Fruit fly (Drosophila melanogaster) whole organism, embryonic: ENCODE results near the gene GstD11.

Experiments
- Abd-B ChIP-seq: fragments of 200-800 bp; sonication (Bioruptor generic); optimal IDR thresholded peaks from 2 replicates; lab custom pipeline; 2018; ENCODE audit warnings: missing biosample characterization, mild to moderate bottlenecking, missing genetic modification characterization, moderate library complexity
- CG10147 ChIP-seq: fragments of 200-800 bp; sonication (Bioruptor generic); optimal IDR thresholded peaks from 2 replicates; lab custom pipeline; 2019; ENCODE audit warnings: missing biosample characterization, mild to moderate bottlenecking, missing genetic modification characterization, moderate library complexity
- CG14860 ChIP-seq: fragments of 200-800 bp; sonication (Bioruptor generic); IDR thresholded peaks from 3 replicates; pipeline ENCODE4 v1.3.6; 2022; ENCODE audit warnings: missing biosample characterization, missing genetic modification characterization; ENCODE audit not compliant: partially characterized antibody
- CG16813 ChIP-seq: fragments of 200-800 bp; sonication (Bioruptor generic); IDR thresholded peaks from 3 replicates; pipeline ENCODE4 v1.3.6; 2022; ENCODE audit warnings: missing biosample characterization, missing genetic modification characterization; ENCODE audit not compliant: partially characterized antibody
- CG18262 ChIP-seq: fragments of 200-800 bp; optimal IDR thresholded peaks from 3 replicates; lab custom pipeline; 2019; ENCODE audit warnings: missing biosample characterization, mild to moderate bottlenecking, missing genetic modification characterization, moderate library complexity
- CG18764 ChIP-seq: fragments of 200-800 bp; sonication (Bioruptor generic); optimal IDR thresholded peaks from 3 replicates; lab custom pipeline; 2016; ENCODE audit warnings: missing biosample characterization, missing genetic modification characterization
- CG34422 ChIP-seq: fragments of 200-800 bp; sonication (Bioruptor generic); IDR thresholded peaks from 3 replicates; pipeline ENCODE4 v1.3.6; 2022; ENCODE audit warnings: missing biosample characterization, missing genetic modification characterization
- CG4617 ChIP-seq: fragments of 200-800 bp; sonication (Bioruptor generic); optimal IDR thresholded peaks from 3 replicates; lab custom pipeline; 2016; ENCODE audit warnings: missing biosample characterization, missing genetic modification characterization, borderline replicate concordance
- CG6654 ChIP-seq: fragments of 200-800 bp; sonication (Bioruptor generic); optimal IDR thresholded peaks from 2 replicates; lab custom pipeline; 2017; ENCODE audit warnings: missing biosample characterization, mild to moderate bottlenecking, missing genetic modification characterization
- CG7963 ChIP-seq: fragments of 200-800 bp; sonication (Bioruptor generic); IDR thresholded peaks from 3 replicates; pipeline ENCODE4 v1.3.6; 2022; ENCODE audit warnings: missing biosample characterization, missing genetic modification characterization; ENCODE audit not compliant: partially characterized antibody
- CG9797 ChIP-seq: fragments of 200-800 bp; sonication (Bioruptor generic); optimal IDR thresholded peaks from 3 replicates; lab custom pipeline; 2018; ENCODE audit warnings: missing biosample characterization, mild to moderate bottlenecking, missing genetic modification characterization
- Dek ChIP-seq: fragments of 200-800 bp; sonication (Bioruptor generic); optimal IDR thresholded peaks from 3 replicates; lab custom pipeline; 2019; ENCODE audit warnings: missing biosample characterization, mild to moderate bottlenecking, missing genetic modification characterization, moderate library complexity
- Dll ChIP-seq: fragments of 200-800 bp; sonication (Bioruptor generic); IDR thresholded peaks from 4 replicates; pipeline ENCODE4 v1.3.6; 2022; ENCODE audit warnings: missing biosample characterization, missing genetic modification characterization; ENCODE audit not compliant: partially characterized antibody
- Dref ChIP-seq: fragments of 200-800 bp; sonication (Bioruptor generic); IDR thresholded peaks from 2 replicates; pipeline ENCODE4 v1.3.6; 2022; ENCODE audit warnings: missing biosample characterization, missing genetic modification characterization
- HLH4C ChIP-seq: fragments of 200-800 bp; sonication (Bioruptor generic); IDR thresholded peaks from 3 replicates; pipeline ENCODE4 v1.3.6; 2022; ENCODE audit warnings: missing biosample characterization, missing genetic modification characterization; ENCODE audit not compliant: partially characterized antibody
- Lhr ChIP-seq: fragments of 200-800 bp; sonication (Bioruptor generic); optimal IDR thresholded peaks from 3 replicates; lab custom pipeline; 2017; ENCODE audit warnings: mild to moderate bottlenecking, missing biosample characterization, missing genetic modification reagents, missing genetic modification characterization
- Lim3 ChIP-seq: fragments of 200-800 bp; sonication (Bioruptor generic); IDR thresholded peaks from 2 replicates; pipeline ENCODE4 v1.3.6; 2022; ENCODE audit warnings: missing biosample characterization, missing genetic modification characterization
- MBD-R2 ChIP-seq: fragments of 200-800 bp; sonication (Bioruptor generic); IDR thresholded peaks from 2 replicates; pipeline ENCODE4 v1.3.6; 2022; ENCODE audit warnings: missing biosample characterization, missing genetic modification characterization
- Max ChIP-seq: fragments of 200-800 bp; sonication (Bioruptor generic); optimal IDR thresholded peaks from 2 replicates; lab custom pipeline; 2016; ENCODE audit warnings: missing biosample characterization, mild to moderate bottlenecking, missing genetic modification characterization
- Med ChIP-seq: fragments of 200-800 bp; sonication (Bioruptor generic); peaks from one replicate; lab custom pipeline; 2016; ENCODE audit warnings: missing biosample characterization, missing genetic modification characterization, mild to moderate bottlenecking, inconsistent platforms, moderate library complexity
- Nf-YB ChIP-seq: fragments of 200-800 bp; sonication (Bioruptor generic); optimal IDR thresholded peaks from 3 replicates; lab custom pipeline; 2019; ENCODE audit warnings: missing biosample characterization, mild to moderate bottlenecking, missing genetic modification characterization, moderate library complexity
- NfI ChIP-seq: fragments of 200-800 bp; sonication (Bioruptor generic); optimal IDR thresholded peaks from 3 replicates; lab custom pipeline; 2018; ENCODE audit warnings: missing biosample characterization, mild to moderate bottlenecking, missing genetic modification characterization, moderate library complexity
- Opbp ChIP-seq: fragments of 200-800 bp; sonication (Bioruptor generic); IDR thresholded peaks from 3 replicates; pipeline ENCODE4 v1.3.6; 2022; ENCODE audit warnings: missing biosample characterization, missing genetic modification characterization; ENCODE audit not compliant: partially characterized antibody
- Pdp1 ChIP-seq, 2 experiments: fragments of 200-800 bp; sonication (Bioruptor generic); optimal IDR thresholded peaks; 3 replicates each; lab custom pipeline; 2016; ENCODE audit warnings: missing biosample characterization in 2 of 2, missing genetic modification characterization in 2 of 2, mild to moderate bottlenecking in 1 of 2, moderate library complexity in 1 of 2
- Sin3A ChIP-seq: fragments of >200 bp; optimal IDR thresholded peaks from 2 replicates; lab custom pipeline; 2018
- Sry-δ ChIP-seq: fragments of 200-800 bp; sonication (Bioruptor generic); optimal IDR thresholded peaks from 2 replicates; lab custom pipeline; 2016; ENCODE audit warnings: missing biosample characterization, missing genetic modification characterization
- Stat92E ChIP-seq, 3 experiments: fragments of >200 bp in 2 of 3; fragments of 200-800 bp in 1 of 3; sonication (Bioruptor generic) in 1 of 3; optimal IDR thresholded peaks; 2 replicates each; lab custom pipeline; 2017 to 2019; ENCODE audit warnings: missing biosample characterization in 3 of 3, missing genetic modification characterization in 3 of 3, mild to moderate bottlenecking in 1 of 3, moderate library complexity in 1 of 3
- Xbp1 ChIP-seq: fragments of 200-800 bp; sonication (Bioruptor generic); optimal IDR thresholded peaks from 3 replicates; lab custom pipeline; 2016; ENCODE audit warnings: missing biosample characterization, mild to moderate bottlenecking, missing genetic modification characterization
- ash1 ChIP-seq: fragments of 200-800 bp; sonication (Bioruptor generic); optimal IDR thresholded peaks from 2 replicates; lab custom pipeline; 2018; ENCODE audit warnings: missing biosample characterization, mild to moderate bottlenecking, missing genetic modification characterization
- bbx ChIP-seq: fragments of 200-800 bp; sonication (Bioruptor generic); IDR thresholded peaks from 2 replicates; pipeline ENCODE4 v1.3.6; 2022; ENCODE audit warnings: missing biosample characterization, missing genetic modification characterization; ENCODE audit not compliant: partially characterized antibody
- bigmax ChIP-seq: fragments of 200-800 bp; sonication (Bioruptor generic); optimal IDR thresholded peaks from 2 replicates; lab custom pipeline; 2018; ENCODE audit warnings: missing biosample characterization, mild to moderate bottlenecking, missing genetic modification characterization
- cg ChIP-seq: fragments of 200-800 bp; sonication (Bioruptor generic); optimal IDR thresholded peaks from 3 replicates; lab custom pipeline; 2019; ENCODE audit warnings: missing biosample characterization, mild to moderate bottlenecking, missing genetic modification characterization, moderate library complexity
- chm ChIP-seq: fragments of 200-800 bp; sonication (Bioruptor generic); IDR thresholded peaks from 2 replicates; pipeline ENCODE4 v1.3.6; 2022; ENCODE audit warnings: missing biosample characterization, missing genetic modification characterization
- grau ChIP-seq: fragments of 200-800 bp; optimal IDR thresholded peaks from 3 replicates; lab custom pipeline; 2019; ENCODE audit warnings: missing biosample characterization, mild to moderate bottlenecking, missing genetic modification characterization, moderate library complexity
- hth ChIP-seq: fragments of >200 bp; optimal IDR thresholded peaks from 2 replicates; lab custom pipeline; 2017; ENCODE audit warnings: inconsistent platforms
- jumu ChIP-seq: fragments of 200-800 bp; sonication (Bioruptor generic); optimal IDR thresholded peaks from 3 replicates; lab custom pipeline; 2016; ENCODE audit warnings: missing biosample characterization, missing genetic modification characterization
- knrl ChIP-seq: fragments of 200-800 bp; sonication (Bioruptor generic); IDR thresholded peaks from 3 replicates; pipeline ENCODE4 v1.3.6; 2022; ENCODE audit warnings: missing biosample characterization, missing genetic modification characterization; ENCODE audit not compliant: partially characterized antibody
- lov ChIP-seq, 2 experiments: fragments of 200-800 bp in 1 of 2; fragments of >200 bp in 1 of 2; sonication (Bioruptor generic) in 1 of 2; IDR thresholded peaks in 1 of 2; optimal IDR thresholded peaks in 1 of 2; 2 replicates in 1 of 2; 3 replicates in 1 of 2; pipeline versions ENCODE4 v1.3.6 to Lab custom; 2017 to 2022; ENCODE audit warnings: missing biosample characterization in 1 of 2, missing genetic modification characterization in 1 of 2
- mirr ChIP-seq: fragments of 200-800 bp; sonication (Bioruptor generic); optimal IDR thresholded peaks from 3 replicates; lab custom pipeline; 2018; ENCODE audit warnings: missing biosample characterization, mild to moderate bottlenecking, missing genetic modification characterization
- nerfin-2 ChIP-seq: fragments of 200-800 bp; sonication (Bioruptor generic); IDR thresholded peaks from 2 replicates; pipeline ENCODE4 v1.3.6; 2022; ENCODE audit warnings: missing biosample characterization, missing genetic modification characterization; ENCODE audit not compliant: partially characterized antibody
- pzg ChIP-seq: fragments of 200-800 bp; sonication (Bioruptor generic); optimal IDR thresholded peaks from 3 replicates; lab custom pipeline; 2018; ENCODE audit warnings: missing biosample characterization, mild to moderate bottlenecking, missing genetic modification characterization, moderate library complexity
- row ChIP-seq: fragments of 200-800 bp; sonication (Bioruptor generic); IDR thresholded peaks from 3 replicates; pipeline ENCODE4 v1.3.6; 2022; ENCODE audit warnings: missing biosample characterization, missing genetic modification characterization
- so ChIP-seq: fragments of 200-800 bp; sonication (Bioruptor generic); IDR thresholded peaks from 3 replicates; pipeline ENCODE4 v1.3.6; 2022; ENCODE audit warnings: missing biosample characterization, missing genetic modification characterization
- trem ChIP-seq: fragments of 200-800 bp; optimal IDR thresholded peaks from 3 replicates; lab custom pipeline; 2019; ENCODE audit warnings: missing biosample characterization, mild to moderate bottlenecking, missing genetic modification characterization, moderate library complexity
- tup ChIP-seq: fragments of 200-800 bp; sonication (Bioruptor generic); optimal IDR thresholded peaks from 2 replicates; lab custom pipeline; 2016; ENCODE audit warnings: missing biosample characterization, mild to moderate bottlenecking, missing genetic modification characterization, moderate library complexity
- zen ChIP-seq: fragments of 200-800 bp; sonication (Bioruptor generic); optimal IDR thresholded peaks from 3 replicates; lab custom pipeline; 2018; ENCODE audit warnings: missing biosample characterization, mild to moderate bottlenecking, missing genetic modification characterization, moderate library complexity
- zen2 ChIP-seq: fragments of 200-800 bp; sonication (Bioruptor generic); IDR thresholded peaks from 3 replicates; pipeline ENCODE4 v1.3.6; 2022; ENCODE audit warnings: missing biosample characterization, missing genetic modification characterization; ENCODE audit not compliant: partially characterized antibody
- zfh1 ChIP-seq: fragments of 200-800 bp; sonication (Bioruptor generic); IDR thresholded peaks from 3 replicates; pipeline ENCODE4 v1.3.6; 2022; ENCODE audit warnings: missing biosample characterization, missing genetic modification characterization

Gene GstD11

dm6 chr3R:12408160-12408559 is 25.0 kb downstream of the GstD11 start, which contains the start of gene CG5196 (continued):
- peak; percentile 12 for TF ChIP-seq Xbp1
- 0 out of 3 replicates have a peak, but pooled peaks have one; percentile 25 for TF ChIP-seq so
- peak; percentile 95 for TF ChIP-seq MBD-R2 (GFP tag; lab: Robert Waterston, UW)
- TF ChIP-seq CG9797 (GFP tag; lab: Kevin White, UChicago), result peak; percentile 88
- no peak for TF ChIP-seq Pdp1 (GFP tag; optimal IDR thresholded peaks at IDR 0.05; lab: Kevin White, UChicago)
- peak; percentile 43 for TF ChIP-seq Dek (tag; lab: Kevin White, UChicago)
- no peak for TF ChIP-seq CG18262 (tag; lab: Kevin White, UChicago)
- TF ChIP-seq row, result peak; percentile 74
- peak; percentile 29 for TF ChIP-seq Sin3A (lab: Kevin White, UChicago)
- TF ChIP-seq bbx (GFP tag; lab: Robert Waterston, UW), result peak; percentile 77
- peak; percentile 70 for TF ChIP-seq HLH4C (GFP tag; lab: Robert Waterston, UW)
- TF ChIP-seq CG7963 (GFP tag; lab: Robert Waterston, UW), result peak; percentile 55; the same call in 2 of the 3 replicates
- TF ChIP-seq CG14860 (GFP tag; lab: Robert Waterston, UW), result peak; percentile 27; the same call in 2 of the 3 replicates
- TF ChIP-seq trem (tag; lab: Kevin White, UChicago), result peak; percentile 76
- TF ChIP-seq ash1 (GFP tag; lab: Kevin White, UChicago), result no peak
- TF ChIP-seq tup, result no peak
- TF ChIP-seq Max, result peak; percentile 4
- peak; percentile 93 for TF ChIP-seq Dref (GFP tag; lab: Robert Waterston, UW)
- TF ChIP-seq jumu (GFP tag; lab: Kevin White, UChicago), result peak; percentile 5
- peak; percentile 31 for TF ChIP-seq grau (tag; lab: Kevin White, UChicago)
- peak; percentile 52; the same call in 2 of the 3 replicates for TF ChIP-seq CG16813 (GFP tag; lab: Robert Waterston, UW)
- 0 out of 3 replicates have a peak, but pooled peaks have one; percentile 27 for TF ChIP-seq zfh1 (GFP tag; lab: Robert Waterston, UW)
- no peak for TF ChIP-seq Lim3 (GFP tag; lab: Robert Waterston, UW)
- peak; percentile 29 for TF ChIP-seq Nf-YB (GFP tag; lab: Kevin White, UChicago)
- TF ChIP-seq CG4617, result peak; percentile 55
- TF ChIP-seq Abd-B (GFP tag; lab: Kevin White, UChicago), result peak; percentile 43
- peak; percentile 89 for TF ChIP-seq zen (tag; lab: Kevin White, UChicago)
- peak; percentile 66 for TF ChIP-seq knrl
- peak; percentile 64 for TF ChIP-seq Dll (GFP tag; lab: Robert Waterston, UW)
- peak in 1 of 3 experiments; percentile 44 for TF ChIP-seq Stat92E (GFP tag; optimal IDR thresholded peaks at IDR 0.05; lab: Kevin White, UChicago)
- TF ChIP-seq nerfin-2, result peak; percentile 58; the same call in 1 of the 2 replicates
- peak; percentile 13 for TF ChIP-seq CG10147 (GFP tag; lab: Kevin White, UChicago)
- no peak for TF ChIP-seq mirr (GFP tag; lab: Kevin White, UChicago)
- TF ChIP-seq CG6654 (GFP tag; lab: Kevin White, UChicago), result peak; percentile 95
- peak; percentile 49 for TF ChIP-seq Med
- no peak for TF ChIP-seq lov (optimal IDR thresholded peaks at IDR 0.05; lab: Kevin White, UChicago)
- 0 out of 3 replicates have a peak, but pooled peaks have one; percentile 16 for TF ChIP-seq lov (GFP tag; IDR thresholded peaks at IDR 0.05; lab: Robert Waterston, UW)
- peak; percentile 72 for TF ChIP-seq Opbp (GFP tag; lab: Robert Waterston, UW)
- peak; percentile 43; the same call in 1 of the 2 replicates for TF ChIP-seq chm (GFP tag; lab: Robert Waterston, UW)
- TF ChIP-seq Sry-δ (GFP tag; lab: Kevin White, UChicago), result peak; percentile 56
- no peak for TF ChIP-seq hth (lab: Kevin White, UChicago)
- peak; percentile 84; the same call in 2 of the 3 replicates for TF ChIP-seq CG34422
- TF ChIP-seq Lhr (GFP tag; lab: Kevin White, UChicago), result peak; percentile 49
- TF ChIP-seq pzg, result peak; percentile 86
- peak; percentile 74 for TF ChIP-seq zen2 (GFP tag; lab: Robert Waterston, UW)
- no peak for TF ChIP-seq cg (GFP tag; lab: Kevin White, UChicago)
- peak; percentile 47 for TF ChIP-seq bigmax (GFP tag; lab: Kevin White, UChicago)
- TF ChIP-seq CG18764 (GFP tag; lab: Kevin White, UChicago), result no peak
- peak; percentile 30 for TF ChIP-seq NfI
